Worm (Caenorhabditis elegans) whole organism, L1 larva: ENCODE measurements around the gene F41E6.1.
A peak's percentile ranks its signal among the peaks of the same experiment; 100 is the strongest.

Experiments used
- aly-2 ChIP-seq: fragments of 150-350 bp; optimal IDR thresholded peaks from 2 replicates; lab custom pipeline; 2014; ENCODE audit warnings: missing biosample characterization, missing genetic modification characterization
- ces-1 ChIP-seq: fragments of 150-350 bp; optimal IDR thresholded peaks from 2 replicates; lab custom pipeline; 2014; ENCODE audit warnings: missing biosample characterization, missing genetic modification reagents, missing genetic modification characterization
- fos-1 ChIP-seq: fragments of 150-350 bp; optimal IDR thresholded peaks from 2 replicates; lab custom pipeline; 2014; ENCODE audit warnings: missing biosample characterization, missing genetic modification characterization
- lin-13 ChIP-seq: fragments of 150-350 bp; optimal IDR thresholded peaks from 2 replicates; lab custom pipeline; 2014; ENCODE audit warnings: missing biosample characterization, missing genetic modification reagents, missing genetic modification characterization
- lin-15B ChIP-seq: fragments of 150-350 bp; sonication (generic microtip); optimal IDR thresholded peaks from 3 replicates; lab custom pipeline; 2014; ENCODE audit warnings: missing biosample characterization, missing genetic modification characterization

DNA sequence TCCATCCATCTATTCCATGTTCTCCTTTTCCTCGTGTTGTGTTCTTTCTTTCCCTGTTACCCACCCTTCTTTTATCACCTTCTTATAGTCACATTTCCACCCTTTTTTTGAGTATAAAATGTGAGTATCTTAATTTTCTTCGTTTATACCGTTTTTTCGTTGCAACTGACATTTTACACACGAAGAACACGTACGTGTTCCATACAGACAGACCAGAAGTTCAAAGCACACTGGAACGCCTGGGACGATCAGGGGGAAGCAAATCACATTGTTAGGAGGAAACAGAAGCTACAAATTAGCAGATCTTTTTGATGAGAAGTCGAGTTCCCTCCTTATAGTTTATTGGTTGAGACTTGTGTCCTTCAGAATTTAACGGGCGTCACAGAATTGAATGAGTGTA lies 6.7 kb upstream of the F41E6.1 start:
- TF ChIP-seq fos-1 (tag; lab: Kevin White, UChicago) (no peak), lin-15B (tag; lab: Kevin White, UChicago) (no peak), ces-1 (GFP tag; lab: Kevin White, UChicago) (no peak), lin-13 (GFP tag; lab: Kevin White, UChicago) (no peak), aly-2 (peak; percentile 13)
